Fruit fly (Drosophila melanogaster) whole organism, embryonic: ENCODE data around the gene Ttc26.

Source experiments
- Ada2b ChIP-seq: fragments of 200-800 bp; sonication (Bioruptor generic); IDR thresholded peaks from 2 replicates; pipeline ENCODE4 v1.3.6; 2022; ENCODE audit warnings: missing biosample characterization, missing genetic modification characterization
- CG10267 ChIP-seq: fragments of 200-800 bp; sonication (Bioruptor generic); optimal IDR thresholded peaks from 2 replicates; lab custom pipeline; 2018; ENCODE audit warnings: missing biosample characterization, mild to moderate bottlenecking, missing genetic modification characterization, moderate library complexity
- CG10366 ChIP-seq: fragments of 200-800 bp; sonication (Bioruptor generic); IDR thresholded peaks from 2 replicates; pipeline ENCODE4 v1.3.6; 2022; ENCODE audit warnings: missing biosample characterization, missing genetic modification characterization
- CG11398 ChIP-seq: fragments of 200-800 bp; sonication (Bioruptor generic); optimal IDR thresholded peaks from 2 replicates; lab custom pipeline; 2016; ENCODE audit warnings: missing biosample characterization, missing genetic modification characterization
- CG11456 ChIP-seq: fragments of 200-800 bp; sonication (Bioruptor generic); IDR thresholded peaks from 3 replicates; pipeline ENCODE4 v1.3.6; 2022; ENCODE audit warnings: missing biosample characterization, missing genetic modification characterization
- CG12104 ChIP-seq: fragments of 200-800 bp; sonication (Bioruptor generic); optimal IDR thresholded peaks from 3 replicates; lab custom pipeline; 2016; ENCODE audit warnings: missing biosample characterization, missing genetic modification characterization
- CG13296 ChIP-seq: fragments of 200-800 bp; sonication (Bioruptor generic); optimal IDR thresholded peaks from 3 replicates; lab custom pipeline; 2018; ENCODE audit warnings: missing biosample characterization, mild to moderate bottlenecking, missing genetic modification characterization
- CG13775 ChIP-seq: fragments of 200-800 bp; sonication (Bioruptor generic); optimal IDR thresholded peaks from 3 replicates; lab custom pipeline; 2017; ENCODE audit warnings: missing biosample characterization, mild to moderate bottlenecking, missing genetic modification characterization
- CG14710 ChIP-seq: fragments of 200-800 bp; sonication (Bioruptor generic); optimal IDR thresholded peaks from 3 replicates; lab custom pipeline; 2019; ENCODE audit warnings: missing biosample characterization, mild to moderate bottlenecking, missing genetic modification characterization, moderate library complexity
- CG17186 ChIP-seq: fragments of 200-800 bp; sonication (Bioruptor generic); optimal IDR thresholded peaks from 3 replicates; lab custom pipeline; 2017; ENCODE audit warnings: missing biosample characterization, missing genetic modification reagents, missing genetic modification characterization
- CG17359 ChIP-seq: fragments of 200-800 bp; sonication (Bioruptor generic); optimal IDR thresholded peaks from 3 replicates; lab custom pipeline; 2018; ENCODE audit warnings: missing biosample characterization, mild to moderate bottlenecking, missing genetic modification characterization, moderate library complexity
- CG17612 ChIP-seq: fragments of 200-800 bp; sonication (Bioruptor generic); IDR thresholded peaks from 2 replicates; pipeline ENCODE4 v1.3.6; 2022; ENCODE audit warnings: missing biosample characterization, missing genetic modification characterization
- CG1792 ChIP-seq: fragments of 200-800 bp; sonication (Bioruptor generic); optimal IDR thresholded peaks from 2 replicates; lab custom pipeline; 2016; ENCODE audit warnings: missing biosample characterization, missing genetic modification characterization
- CG1832 ChIP-seq: fragments of 200-800 bp; sonication (Bioruptor generic); optimal IDR thresholded peaks from 2 replicates; lab custom pipeline; 2017; ENCODE audit warnings: missing biosample characterization, mild to moderate bottlenecking, missing genetic modification characterization, inconsistent platforms
- CG30020 ChIP-seq: fragments of 200-800 bp; optimal IDR thresholded peaks from 2 replicates; lab custom pipeline; 2019; ENCODE audit warnings: missing biosample characterization, mild to moderate bottlenecking, missing genetic modification characterization, moderate library complexity
- CG31388 ChIP-seq: fragments of 200-800 bp; sonication (Bioruptor generic); optimal IDR thresholded peaks from 2 replicates; lab custom pipeline; 2016; ENCODE audit warnings: missing biosample characterization, missing genetic modification characterization
- CG5245 ChIP-seq: fragments of 200-800 bp; sonication (Bioruptor generic); optimal IDR thresholded peaks from 3 replicates; lab custom pipeline; 2016; ENCODE audit warnings: missing biosample characterization, missing genetic modification characterization
- CG6854 ChIP-seq: fragments of 200-800 bp; sonication (Bioruptor generic); optimal IDR thresholded peaks from 3 replicates; lab custom pipeline; 2017; ENCODE audit warnings: missing biosample characterization, mild to moderate bottlenecking, missing genetic modification characterization
- CG7372 ChIP-seq: fragments of 200-800 bp; sonication (Bioruptor generic); IDR thresholded peaks from 2 replicates; pipeline ENCODE4 v1.3.6; 2022; ENCODE audit warnings: missing biosample characterization, missing genetic modification characterization
- CG7556 ChIP-seq: fragments of 200-800 bp; sonication (Bioruptor generic); optimal IDR thresholded peaks from 2 replicates; lab custom pipeline; 2017; ENCODE audit warnings: missing biosample characterization, mild to moderate bottlenecking, missing genetic modification characterization
- D19A ChIP-seq: fragments of 200-800 bp; optimal IDR thresholded peaks from 3 replicates; lab custom pipeline; 2019; ENCODE audit warnings: missing biosample characterization, mild to moderate bottlenecking, missing genetic modification characterization, moderate library complexity
- Dbx ChIP-seq: fragments of 200-800 bp; sonication (Bioruptor generic); IDR thresholded peaks from 3 replicates; pipeline ENCODE4 v1.3.6; 2022; ENCODE audit warnings: missing biosample characterization, missing genetic modification characterization
- Deaf1 ChIP-seq: fragments of 200-800 bp; optimal IDR thresholded peaks from 3 replicates; lab custom pipeline; 2019; ENCODE audit warnings: missing biosample characterization, mild to moderate bottlenecking, missing genetic modification characterization, moderate library complexity
- Dp ChIP-seq: fragments of 200-800 bp; sonication (Bioruptor generic); optimal IDR thresholded peaks from 2 replicates; lab custom pipeline; 2018; ENCODE audit warnings: missing biosample characterization, mild to moderate bottlenecking, missing genetic modification characterization, moderate library complexity
- H15 ChIP-seq: fragments of 200-800 bp; sonication (Bioruptor generic); IDR thresholded peaks from 3 replicates; pipeline ENCODE4 v1.3.6; 2022; ENCODE audit warnings: missing biosample characterization, missing genetic modification characterization
- HLH3B ChIP-seq: fragments of 200-800 bp; sonication (Bioruptor generic); IDR thresholded peaks from 2 replicates; pipeline ENCODE4 v1.3.6; 2022; ENCODE audit warnings: missing biosample characterization, missing genetic modification characterization
- Hand ChIP-seq: fragments of 200-800 bp; sonication (Bioruptor generic); optimal IDR thresholded peaks from 2 replicates; lab custom pipeline; 2017; ENCODE audit warnings: mild to moderate bottlenecking, missing biosample characterization, missing genetic modification reagents, missing genetic modification characterization
- HmgZ ChIP-seq: fragments of 200-800 bp; sonication (Bioruptor generic); optimal IDR thresholded peaks from 2 replicates; lab custom pipeline; 2018; ENCODE audit warnings: missing biosample characterization, mild to moderate bottlenecking, missing genetic modification characterization
- NfI ChIP-seq: fragments of 200-800 bp; sonication (Bioruptor generic); optimal IDR thresholded peaks from 3 replicates; lab custom pipeline; 2018; ENCODE audit warnings: missing biosample characterization, mild to moderate bottlenecking, missing genetic modification characterization, moderate library complexity
- Sin3A ChIP-seq: fragments of >200 bp; optimal IDR thresholded peaks from 2 replicates; lab custom pipeline; 2018
- Six4 ChIP-seq: fragments of 200-800 bp; sonication (Bioruptor generic); optimal IDR thresholded peaks from 2 replicates; lab custom pipeline; 2016; ENCODE audit warnings: missing biosample characterization, missing genetic modification characterization
- Sox102F ChIP-seq: fragments of 200-800 bp; sonication (Bioruptor generic); optimal IDR thresholded peaks from 2 replicates; lab custom pipeline; 2018; ENCODE audit warnings: missing biosample characterization, mild to moderate bottlenecking, missing genetic modification characterization, moderate library complexity
- Trl ChIP-seq, 3 experiments: fragments of >200 bp in 2 of 3; fragments of 200-800 bp in 1 of 3; sonication (Bioruptor generic) in 1 of 3; optimal IDR thresholded peaks; 2 replicates in 1 of 3; 3 replicates in 2 of 3; lab custom pipeline; 2016 to 2017; ENCODE audit warnings: missing biosample characterization in 1 of 3, missing genetic modification characterization in 1 of 3
- YL-1 ChIP-seq: fragments of 200-800 bp; sonication (Bioruptor generic); optimal IDR thresholded peaks from 3 replicates; lab custom pipeline; 2017; ENCODE audit warnings: missing biosample characterization, mild to moderate bottlenecking, missing genetic modification characterization
- az2 ChIP-seq: fragments of 200-800 bp; sonication (Bioruptor generic); optimal IDR thresholded peaks from 3 replicates; lab custom pipeline; 2016; ENCODE audit warnings: missing biosample characterization, missing genetic modification characterization
- bowl ChIP-seq: fragments of 200-800 bp; sonication (Bioruptor generic); IDR thresholded peaks from 2 replicates; pipeline ENCODE4 v1.3.6; 2022; ENCODE audit warnings: missing biosample characterization, missing genetic modification characterization
- br ChIP-seq: fragments of >200 bp; optimal IDR thresholded peaks from 2 replicates; lab custom pipeline; 2017
- ftz-f1 ChIP-seq: fragments of 200-800 bp; sonication (Bioruptor generic); optimal IDR thresholded peaks from 2 replicates; lab custom pipeline; 2016; ENCODE audit warnings: missing biosample characterization, missing genetic modification characterization
- gcm ChIP-seq: fragments of 200-800 bp; sonication (Bioruptor generic); optimal IDR thresholded peaks from 2 replicates; lab custom pipeline; 2019; ENCODE audit warnings: missing biosample characterization, mild to moderate bottlenecking, missing genetic modification characterization, moderate library complexity
- ham ChIP-seq: fragments of 200-800 bp; sonication (Bioruptor generic); IDR thresholded peaks from 2 replicates; pipeline ENCODE4 v1.3.6; 2022; ENCODE audit warnings: missing biosample characterization, missing genetic modification characterization
- nom ChIP-seq: fragments of 200-800 bp; sonication (Bioruptor generic); optimal IDR thresholded peaks from 2 replicates; lab custom pipeline; 2017; ENCODE audit warnings: missing biosample characterization, missing genetic modification characterization, mild to moderate bottlenecking, moderate library complexity, missing genetic modification reagents
- p53 ChIP-seq: fragments of 200-800 bp; sonication (Bioruptor generic); optimal IDR thresholded peaks from 2 replicates; lab custom pipeline; 2016; ENCODE audit warnings: missing biosample characterization, missing genetic modification characterization
- phol ChIP-seq: fragments of 200-800 bp; sonication (Bioruptor generic); optimal IDR thresholded peaks from 3 replicates; lab custom pipeline; 2018; ENCODE audit warnings: missing biosample characterization, mild to moderate bottlenecking, missing genetic modification characterization, moderate library complexity
- ro ChIP-seq: fragments of 200-800 bp; sonication (Bioruptor generic); IDR thresholded peaks from 2 replicates; pipeline ENCODE4 v1.3.6; 2022; ENCODE audit warnings: missing biosample characterization, missing genetic modification characterization
- sens-2 ChIP-seq: fragments of 200-800 bp; sonication (Bioruptor generic); IDR thresholded peaks from 2 replicates; pipeline ENCODE4 v1.3.6; 2022; ENCODE audit warnings: missing biosample characterization, missing genetic modification characterization
- seq ChIP-seq: fragments of 200-800 bp; sonication (Bioruptor generic); IDR thresholded peaks from 2 replicates; pipeline ENCODE4 v1.3.6; 2022; ENCODE audit warnings: missing biosample characterization, missing genetic modification characterization
- sisA ChIP-seq: fragments of 200-800 bp; sonication (Bioruptor generic); IDR thresholded peaks from 2 replicates; pipeline ENCODE4 v1.3.6; 2022; ENCODE audit warnings: missing biosample characterization, missing genetic modification characterization
- sob ChIP-seq: fragments of 200-800 bp; sonication (Bioruptor generic); IDR thresholded peaks from 2 replicates; pipeline ENCODE4 v1.3.6; 2022; ENCODE audit warnings: missing biosample characterization, missing genetic modification characterization
- sug ChIP-seq: fragments of 200-800 bp; optimal IDR thresholded peaks from 2 replicates; lab custom pipeline; 2019; ENCODE audit warnings: missing biosample characterization, mild to moderate bottlenecking, missing genetic modification characterization, moderate library complexity
- trh ChIP-seq: fragments of 200-800 bp; sonication (Bioruptor generic); optimal IDR thresholded peaks from 2 replicates; lab custom pipeline; 2016; ENCODE audit warnings: missing biosample characterization, missing genetic modification characterization
- tx ChIP-seq: fragments of 200-800 bp; sonication (Bioruptor generic); optimal IDR thresholded peaks from 2 replicates; lab custom pipeline; 2016; ENCODE audit warnings: missing biosample characterization, missing genetic modification characterization
- zen ChIP-seq: fragments of 200-800 bp; sonication (Bioruptor generic); optimal IDR thresholded peaks from 3 replicates; lab custom pipeline; 2018; ENCODE audit warnings: missing biosample characterization, mild to moderate bottlenecking, missing genetic modification characterization, moderate library complexity

Gene Ttc26

DNA sequence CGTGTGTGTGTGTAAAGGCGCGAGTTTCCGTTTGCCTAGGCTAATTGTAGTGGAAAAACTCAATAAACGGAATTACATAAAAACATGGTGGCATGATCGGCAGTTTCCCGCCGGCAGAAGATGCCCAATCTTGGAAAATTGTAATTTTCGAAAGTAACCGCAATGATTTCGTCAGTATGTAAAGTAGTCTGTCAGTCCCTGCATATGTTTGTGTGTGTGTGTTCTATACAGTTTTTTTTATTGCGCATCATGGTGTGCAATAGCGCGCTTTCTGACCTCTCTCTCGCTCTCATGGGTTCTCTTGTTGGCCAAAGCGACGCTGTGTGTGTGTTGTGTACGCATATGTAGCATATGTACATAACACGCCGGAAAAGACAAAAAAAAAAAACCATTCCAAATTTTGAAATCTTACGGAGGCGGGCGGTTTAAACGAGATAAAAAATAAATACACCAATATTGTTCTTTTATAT lies 20.1 kb downstream of the Ttc26 start (continued):
- TF ChIP-seq D19A (tag; lab: Kevin White, UChicago) = no peak
- no peak for TF ChIP-seq gcm
- TF ChIP-seq CG10267 (tag; lab: Kevin White, UChicago) = no peak
- peak; percentile 3 for TF ChIP-seq zen (tag; lab: Kevin White, UChicago)
- TF ChIP-seq CG17359 = peak; percentile 59
- peak; percentile 59 for TF ChIP-seq sob (GFP tag; lab: Robert Waterston, UW)
- no peak for TF ChIP-seq CG17186 (GFP tag; lab: Kevin White, UChicago)
- TF ChIP-seq Dbx = peak; percentile 50; the same call in 1 of the 3 replicates
- TF ChIP-seq Sox102F = no peak
- no peak for TF ChIP-seq az2 (GFP tag; lab: Kevin White, UChicago)
- TF ChIP-seq sens-2 (GFP tag; lab: Robert Waterston, UW) = no peak
- no peak for TF ChIP-seq CG30020 (tag; lab: Kevin White, UChicago)
- TF ChIP-seq CG7372 = no peak
- no peak for TF ChIP-seq Ada2b
- TF ChIP-seq Deaf1 (tag; lab: Kevin White, UChicago) = no peak
- no peak for TF ChIP-seq CG31388 (GFP tag; lab: Kevin White, UChicago)
- TF ChIP-seq CG13775 (GFP tag; lab: Kevin White, UChicago) = peak; percentile 39
- TF ChIP-seq CG1832 (GFP tag; lab: Kevin White, UChicago) = peak; percentile 50
- no peak for TF ChIP-seq CG5245 (GFP tag; lab: Kevin White, UChicago)
- no peak for TF ChIP-seq ro (GFP tag; lab: Robert Waterston, UW)
- peak; percentile 21 for TF ChIP-seq phol
- no peak for TF ChIP-seq Hand (GFP tag; lab: Kevin White, UChicago)
- TF ChIP-seq H15 (GFP tag; lab: Robert Waterston, UW) = no peak
- no peak for TF ChIP-seq Sin3A (lab: Kevin White, UChicago)
- TF ChIP-seq tx (GFP tag; lab: Kevin White, UChicago) = no peak
- peak; percentile 3 for TF ChIP-seq CG1792 (GFP tag; lab: Kevin White, UChicago)
- no peak for TF ChIP-seq Six4
- TF ChIP-seq trh = no peak
- TF ChIP-seq HLH3B (GFP tag; lab: Robert Waterston, UW) = no peak
- TF ChIP-seq NfI (GFP tag; lab: Kevin White, UChicago) = peak; percentile 42
- TF ChIP-seq HmgZ (tag; lab: Kevin White, UChicago) = peak; percentile 45
- TF ChIP-seq CG10366 (GFP tag; lab: Robert Waterston, UW) = no peak
- TF ChIP-seq br = no peak
- TF ChIP-seq CG7556 (GFP tag; lab: Kevin White, UChicago) = no peak
- peak; percentile 5 for TF ChIP-seq sug
- TF ChIP-seq CG14710 (tag; lab: Kevin White, UChicago) = no peak
- TF ChIP-seq CG11456 (GFP tag; lab: Robert Waterston, UW) = 0 out of 3 replicates have a peak, but pooled peaks have one; percentile 4
- TF ChIP-seq nom (GFP tag; lab: Kevin White, UChicago) = peak; percentile 53
- no peak for TF ChIP-seq bowl (GFP tag; lab: Robert Waterston, UW)
- TF ChIP-seq p53 (GFP tag; lab: Kevin White, UChicago) = peak; percentile 15
- TF ChIP-seq CG6854 (GFP tag; lab: Kevin White, UChicago) = no peak
- TF ChIP-seq CG12104 (GFP tag; lab: Kevin White, UChicago) = peak; percentile 32
- peak; percentile 39 for TF ChIP-seq CG11398
- TF ChIP-seq Trl (optimal IDR thresholded peaks at IDR 0.05; lab: Kevin White, UChicago) = peak in 1 of 2 experiments; percentile 31
- peak; percentile 57 for TF ChIP-seq Trl (GFP tag; optimal IDR thresholded peaks at IDR 0.05; lab: Kevin White, UChicago)
- peak; percentile 40; the same call in 1 of the 2 replicates for TF ChIP-seq seq (GFP tag; lab: Robert Waterston, UW)
- no peak for TF ChIP-seq ftz-f1 (GFP tag; lab: Kevin White, UChicago)
- TF ChIP-seq YL-1 (GFP tag; lab: Kevin White, UChicago) = peak; percentile 60
- TF ChIP-seq ham (GFP tag; lab: Robert Waterston, UW) = no peak
- no peak for TF ChIP-seq sisA (GFP tag; lab: Robert Waterston, UW)
- TF ChIP-seq Dp (GFP tag; lab: Kevin White, UChicago) = peak; percentile 29
- TF ChIP-seq CG17612 (GFP tag; lab: Robert Waterston, UW) = no peak
- peak; percentile 38 for TF ChIP-seq CG13296 (GFP tag; lab: Kevin White, UChicago)
